Worm (Caenorhabditis elegans): Measurements from ENCODE around the gene tcc-1.

tcc-1 gene

ce11 chrV:17818567-17818966 lies 37.2 kb downstream of the tcc-1 start, which contains the start of gene srh-298:
srh-298 (plus strand) TSS chrV:17818867.
- TF ChIP-seq unc-62 (GFP tag; optimal IDR thresholded peaks at IDR 0.05 in 1 of 2) (peak in 1 of 2 experiments; percentile 26), unc-62 (tag; optimal IDR thresholded peaks at IDR 0.05) (no peak), dpl-1 (GFP tag; optimal IDR thresholded peaks at IDR 0.05) (no peak)

ce11 chrV:17812127-17812526 lies 43.7 kb downstream of the tcc-1 start:
- TF ChIP-seq set-16 (GFP tag; IDR thresholded peaks at IDR 0.05) (peak; percentile 94), unc-39 (tag; optimal IDR thresholded peaks at IDR 0.05) (no peak), lin-38 (GFP tag; IDR thresholded peaks at IDR 0.05) (no peak), egl-43 (GFP tag; IDR thresholded peaks at IDR 0.05) (peak; percentile 57), mep-1 (tag; optimal IDR thresholded peaks at IDR 0.05) (no peak), F26F4.8 (GFP tag; conservative IDR thresholded peaks at IDR 0.05) (no peak), nhr-28 (tag; optimal IDR thresholded peaks at IDR 0.05) (no peak), snpc-4 (tag; optimal IDR thresholded peaks at IDR 0.05) (no peak), saeg-2 (GFP tag; IDR thresholded peaks at IDR 0.05) (0 out of 2 replicates have a peak, but pooled peaks have one; percentile 49), D1046.2 (GFP tag; IDR thresholded peaks at IDR 0.05) (peak; percentile 50; the same call in 1 of the 2 replicates), ceh-44 (GFP tag; IDR thresholded peaks at IDR 0.05) (no peak), lin-29 (GFP tag; IDR thresholded peaks at IDR 0.05) (no peak), daf-19 (GFP tag; conservative IDR thresholded peaks at IDR 0.05) (no peak), duxl-1 (tag; optimal IDR thresholded peaks at IDR 0.05; ENCODE audit: poor library complexity) (no peak), nhr-11 (tag; optimal IDR thresholded peaks at IDR 0.05) (no peak), nhr-48 (tag; optimal IDR thresholded peaks at IDR 0.05) (no peak), cey-2 (tag; optimal IDR thresholded peaks at IDR 0.05; ENCODE audit: borderline replicate concordance, insufficient read depth) (no peak), fkh-10 (GFP tag; optimal IDR thresholded peaks at IDR 0.05) (no peak), tag-97 (GFP tag; IDR thresholded peaks at IDR 0.05) (no peak), unc-62 (GFP tag; optimal IDR thresholded peaks at IDR 0.05 in 1 of 2) (no peak), unc-62 (tag; optimal IDR thresholded peaks at IDR 0.05) (no peak)

- TF ChIP-seq unc-62 (GFP tag; optimal IDR thresholded peaks at IDR 0.05 in 1 of 2) (peak in 1 of 2 experiments; percentile 2), unc-62 (tag; optimal IDR thresholded peaks at IDR 0.05) (no peak), hmg-1.1 (GFP tag; IDR thresholded peaks at IDR 0.05) (no peak), mxl-2 (GFP tag; conservative IDR thresholded peaks at IDR 0.05) (no peak)
These were observed 45.7 kb downstream of the tcc-1 start, which contains the start of gene srh-296 for ce11 chrV:17810053-17810452. srh-296 (plus strand) TSS chrV:17810353.

ce11 chrV:17805323-17805722 lies 50.5 kb downstream of the tcc-1 start, which contains the start of gene srh-291:
srh-291 (plus strand) TSS chrV:17805623.
- TF ChIP-seq spr-3 (GFP tag; optimal IDR thresholded peaks at IDR 0.05) = no peak

ce11 chrV:17802519-17802918 lies 53.3 kb downstream of the tcc-1 start, which contains the start of the genes Y94A7B.11 and srh-292:
Y94A7B.11 (minus strand) TSS chrV:17802619.
srh-292 (plus strand) TSS chrV:17802769.
- TF ChIP-seq snpc-4 (tag; optimal IDR thresholded peaks at IDR 0.05) (no peak), cey-2 (tag; optimal IDR thresholded peaks at IDR 0.05; ENCODE audit: borderline replicate concordance, insufficient read depth) (no peak), zfp-2 (tag; optimal IDR thresholded peaks at IDR 0.05) (no peak), saeg-2 (GFP tag; IDR thresholded peaks at IDR 0.05) (no peak), Y75B8A.6 (GFP tag; IDR thresholded peaks at IDR 0.05) (no peak), skn-1 (tag; optimal IDR thresholded peaks at IDR 0.05) (no peak), F10B5.3 (tag; optimal IDR thresholded peaks at IDR 0.05) (no peak), ceh-32 (tag; optimal IDR thresholded peaks at IDR 0.05; ENCODE audit: poor library complexity) (no peak), daf-16 (GFP tag; optimal IDR thresholded peaks at IDR 0.05) (no peak), daf-16 (tag; optimal IDR thresholded peaks at IDR 0.05) (no peak), mxl-2 (GFP tag; conservative IDR thresholded peaks at IDR 0.05) (no peak), ceh-62 (tag; optimal IDR thresholded peaks at IDR 0.05) (no peak), madf-5 (GFP tag; IDR thresholded peaks at IDR 0.05) (no peak), dmd-9 (GFP tag; IDR thresholded peaks at IDR 0.05) (no peak), php-3 (GFP tag; IDR thresholded peaks at IDR 0.05) (no peak), T20F7.1 (GFP tag; optimal IDR thresholded peaks at IDR 0.05) (no peak)
